Fruit fly (Drosophila melanogaster) whole organism, embryonic: ENCODE data around the gene CG6726.

ENCODE experiments used
- C15 ChIP-seq: fragments of 200-800 bp; sonication (Bioruptor generic); IDR thresholded peaks from 3 replicates; pipeline ENCODE4 v1.3.6; 2022; ENCODE audit warnings: missing biosample characterization, missing genetic modification characterization
- CG12769 ChIP-seq: fragments of 200-800 bp; sonication (Bioruptor generic); optimal IDR thresholded peaks from 2 replicates; lab custom pipeline; 2019; ENCODE audit warnings: missing biosample characterization, mild to moderate bottlenecking, missing genetic modification characterization, moderate library complexity
- CG13287 ChIP-seq: fragments of 200-800 bp; sonication (Bioruptor generic); IDR thresholded peaks from 2 replicates; pipeline ENCODE4 v1.3.6; 2022; ENCODE audit warnings: missing biosample characterization, missing genetic modification characterization; ENCODE audit not compliant: partially characterized antibody
- CG14014 ChIP-seq: fragments of 200-800 bp; sonication (Bioruptor generic); IDR thresholded peaks from 2 replicates; pipeline ENCODE4 v1.3.6; 2022; ENCODE audit warnings: missing biosample characterization, missing genetic modification characterization
- CG1647 ChIP-seq: fragments of 200-800 bp; sonication (Bioruptor generic); optimal IDR thresholded peaks from 3 replicates; lab custom pipeline; 2016; ENCODE audit warnings: missing biosample characterization, missing genetic modification characterization
- CG16779 ChIP-seq: fragments of 200-800 bp; sonication (Bioruptor generic); IDR thresholded peaks from 2 replicates; pipeline ENCODE4 v1.3.6; 2022; ENCODE audit warnings: missing biosample characterization, missing genetic modification characterization
- CG2199 ChIP-seq: fragments of 200-800 bp; sonication (Bioruptor generic); IDR thresholded peaks from 3 replicates; pipeline ENCODE4 v1.3.6; 2022; ENCODE audit warnings: missing biosample characterization, missing genetic modification characterization
- CG4404 ChIP-seq: fragments of 200-800 bp; sonication (Bioruptor generic); IDR thresholded peaks from 2 replicates; pipeline ENCODE4 v1.3.6; 2022; ENCODE audit warnings: missing biosample characterization, missing genetic modification characterization
- CG4707 ChIP-seq: fragments of 200-800 bp; sonication (Bioruptor generic); optimal IDR thresholded peaks from 2 replicates; lab custom pipeline; 2018; ENCODE audit warnings: missing biosample characterization, mild to moderate bottlenecking, missing genetic modification characterization, moderate library complexity
- CG5953 ChIP-seq: fragments of 200-800 bp; sonication (Bioruptor generic); IDR thresholded peaks from 2 replicates; pipeline ENCODE4 v1.3.6; 2022; ENCODE audit warnings: missing biosample characterization, missing genetic modification characterization
- CG6791 ChIP-seq: fragments of 200-800 bp; sonication (Bioruptor generic); IDR thresholded peaks from 3 replicates; pipeline ENCODE4 v1.3.6; 2022; ENCODE audit warnings: missing biosample characterization, missing genetic modification characterization; ENCODE audit not compliant: partially characterized antibody
- Camta ChIP-seq: fragments of 200-800 bp; sonication (Bioruptor generic); optimal IDR thresholded peaks from 2 replicates; lab custom pipeline; 2016; ENCODE audit warnings: missing biosample characterization, missing genetic modification characterization
- CrebB ChIP-seq: fragments of 200-800 bp; sonication (Bioruptor generic); optimal IDR thresholded peaks from 3 replicates; lab custom pipeline; 2018; ENCODE audit warnings: missing biosample characterization, mild to moderate bottlenecking, missing genetic modification characterization
- Dek ChIP-seq: fragments of 200-800 bp; sonication (Bioruptor generic); optimal IDR thresholded peaks from 3 replicates; lab custom pipeline; 2019; ENCODE audit warnings: missing biosample characterization, mild to moderate bottlenecking, missing genetic modification characterization, moderate library complexity
- Dfd ChIP-seq, 2 experiments: fragments of >200 bp; optimal IDR thresholded peaks; 2 replicates each; lab custom pipeline; 2017; ENCODE audit warnings: missing biosample characterization in 2 of 2, missing genetic modification characterization in 2 of 2
- Doc3 ChIP-seq: fragments of 200-800 bp; sonication (Bioruptor generic); IDR thresholded peaks from 3 replicates; pipeline ENCODE4 v1.3.6; 2022; ENCODE audit warnings: missing biosample characterization, missing genetic modification characterization; ENCODE audit not compliant: partially characterized antibody
- Dref ChIP-seq: fragments of 200-800 bp; sonication (Bioruptor generic); IDR thresholded peaks from 2 replicates; pipeline ENCODE4 v1.3.6; 2022; ENCODE audit warnings: missing biosample characterization, missing genetic modification characterization
- HHEX ChIP-seq: fragments of 200-800 bp; sonication (Bioruptor generic); optimal IDR thresholded peaks from 3 replicates; lab custom pipeline; 2017; ENCODE audit warnings: missing biosample characterization, mild to moderate bottlenecking, missing genetic modification characterization, missing genetic modification reagents
- Jarid2 ChIP-seq: fragments of 200-800 bp; sonication (Bioruptor generic); optimal IDR thresholded peaks from 3 replicates; lab custom pipeline; 2017; ENCODE audit warnings: mild to moderate bottlenecking, missing biosample characterization, missing genetic modification reagents, missing genetic modification characterization
- MBD-R2 ChIP-seq: fragments of 200-800 bp; sonication (Bioruptor generic); IDR thresholded peaks from 2 replicates; pipeline ENCODE4 v1.3.6; 2022; ENCODE audit warnings: missing biosample characterization, missing genetic modification characterization
- Oaz ChIP-seq: fragments of 200-800 bp; sonication (Bioruptor generic); IDR thresholded peaks from 2 replicates; pipeline ENCODE4 v1.3.6; 2022; ENCODE audit warnings: missing biosample characterization, missing genetic modification characterization
- Trl ChIP-seq, 3 experiments: fragments of >200 bp in 2 of 3; fragments of 200-800 bp in 1 of 3; sonication (Bioruptor generic) in 1 of 3; optimal IDR thresholded peaks; 2 replicates in 1 of 3; 3 replicates in 2 of 3; lab custom pipeline; 2016 to 2017; ENCODE audit warnings: missing biosample characterization in 1 of 3, missing genetic modification characterization in 1 of 3
- Xbp1 ChIP-seq: fragments of 200-800 bp; sonication (Bioruptor generic); optimal IDR thresholded peaks from 3 replicates; lab custom pipeline; 2016; ENCODE audit warnings: missing biosample characterization, mild to moderate bottlenecking, missing genetic modification characterization
- abd-A ChIP-seq: fragments of 200-800 bp; sonication (Bioruptor generic); optimal IDR thresholded peaks from 3 replicates; lab custom pipeline; 2019; ENCODE audit warnings: missing biosample characterization, mild to moderate bottlenecking, missing genetic modification characterization, moderate library complexity
- bab2 ChIP-seq: fragments of 200-800 bp; sonication (Bioruptor generic); optimal IDR thresholded peaks from 2 replicates; lab custom pipeline; 2016; ENCODE audit warnings: missing biosample characterization, missing genetic modification characterization
- bbx ChIP-seq: fragments of 200-800 bp; sonication (Bioruptor generic); IDR thresholded peaks from 2 replicates; pipeline ENCODE4 v1.3.6; 2022; ENCODE audit warnings: missing biosample characterization, missing genetic modification characterization; ENCODE audit not compliant: partially characterized antibody
- bowl ChIP-seq: fragments of 200-800 bp; sonication (Bioruptor generic); IDR thresholded peaks from 2 replicates; pipeline ENCODE4 v1.3.6; 2022; ENCODE audit warnings: missing biosample characterization, missing genetic modification characterization
- chinmo ChIP-seq: fragments of 200-800 bp; sonication (Bioruptor generic); IDR thresholded peaks from 4 replicates; pipeline ENCODE4 v1.3.6; 2022; ENCODE audit warnings: missing biosample characterization, missing genetic modification characterization; ENCODE audit not compliant: partially characterized antibody
- dpn ChIP-seq, 2 experiments: fragments of 200-800 bp; sonication (Bioruptor generic); optimal IDR thresholded peaks; 3 replicates each; lab custom pipeline; 2016; ENCODE audit warnings: missing biosample characterization in 2 of 2, missing genetic modification characterization in 2 of 2
- fd64A ChIP-seq: fragments of 200-800 bp; sonication (Bioruptor generic); optimal IDR thresholded peaks from 3 replicates; lab custom pipeline; 2018; ENCODE audit warnings: missing biosample characterization, mild to moderate bottlenecking, missing genetic modification characterization
- grn ChIP-seq: fragments of 200-800 bp; sonication (Bioruptor generic); optimal IDR thresholded peaks from 3 replicates; lab custom pipeline; 2017; ENCODE audit warnings: missing biosample characterization, missing genetic modification characterization
- h ChIP-seq: fragments of >200 bp; optimal IDR thresholded peaks from 2 replicates; lab custom pipeline; 2017
- kni ChIP-seq: fragments of 200-800 bp; sonication (Bioruptor generic); optimal IDR thresholded peaks from 3 replicates; lab custom pipeline; 2017; ENCODE audit warnings: mild to moderate bottlenecking, missing biosample characterization, missing genetic modification reagents, missing genetic modification characterization
- lilli ChIP-seq: fragments of 200-800 bp; sonication (Bioruptor generic); optimal IDR thresholded peaks from 3 replicates; lab custom pipeline; 2016; ENCODE audit warnings: missing biosample characterization, missing genetic modification characterization
- maf-S ChIP-seq: fragments of 200-800 bp; sonication (Bioruptor generic); optimal IDR thresholded peaks from 2 replicates; lab custom pipeline; 2016; ENCODE audit warnings: missing biosample characterization, missing genetic modification characterization
- peb ChIP-seq: fragments of 200-800 bp; sonication (Bioruptor generic); IDR thresholded peaks from 2 replicates; pipeline ENCODE4 v1.3.6; 2022; ENCODE audit warnings: missing biosample characterization, missing genetic modification characterization
- pum ChIP-seq: fragments of 200-800 bp; sonication (Bioruptor generic); optimal IDR thresholded peaks from 2 replicates; lab custom pipeline; 2016; ENCODE audit warnings: missing biosample characterization, missing genetic modification characterization
- repo ChIP-seq: fragments of 200-800 bp; sonication (Bioruptor generic); optimal IDR thresholded peaks from 2 replicates; lab custom pipeline; 2016; ENCODE audit warnings: missing biosample characterization, missing genetic modification characterization
- rib ChIP-seq: fragments of 200-800 bp; sonication (Bioruptor generic); IDR thresholded peaks from 2 replicates; pipeline ENCODE4 v1.3.6; 2022; ENCODE audit warnings: missing biosample characterization, missing genetic modification characterization
- sisA ChIP-seq: fragments of 200-800 bp; sonication (Bioruptor generic); IDR thresholded peaks from 2 replicates; pipeline ENCODE4 v1.3.6; 2022; ENCODE audit warnings: missing biosample characterization, missing genetic modification characterization
- sna ChIP-seq: fragments of 200-800 bp; sonication (Bioruptor generic); IDR thresholded peaks from 2 replicates; pipeline ENCODE4 v1.3.6; 2022; ENCODE audit warnings: missing biosample characterization, missing genetic modification characterization; ENCODE audit not compliant: partially characterized antibody
- sqz ChIP-seq: fragments of 200-800 bp; sonication (Bioruptor generic); optimal IDR thresholded peaks from 3 replicates; lab custom pipeline; 2018; ENCODE audit warnings: missing biosample characterization, mild to moderate bottlenecking, missing genetic modification characterization
- tap ChIP-seq: fragments of 200-800 bp; optimal IDR thresholded peaks from 3 replicates; lab custom pipeline; 2019; ENCODE audit warnings: missing biosample characterization, mild to moderate bottlenecking, missing genetic modification characterization, moderate library complexity
- tup ChIP-seq: fragments of 200-800 bp; sonication (Bioruptor generic); optimal IDR thresholded peaks from 2 replicates; lab custom pipeline; 2016; ENCODE audit warnings: missing biosample characterization, mild to moderate bottlenecking, missing genetic modification characterization, moderate library complexity
- unc-4 ChIP-seq: fragments of 200-800 bp; sonication (Bioruptor generic); IDR thresholded peaks from 2 replicates; pipeline ENCODE4 v1.3.6; 2022; ENCODE audit warnings: missing biosample characterization, missing genetic modification characterization; ENCODE audit not compliant: partially characterized antibody
- vfl ChIP-seq: fragments of 200-800 bp; sonication (Bioruptor generic); optimal IDR thresholded peaks from 2 replicates; lab custom pipeline; 2016; ENCODE audit warnings: missing biosample characterization, missing genetic modification characterization
- vvl ChIP-seq: fragments of 200-800 bp; sonication (Bioruptor generic); IDR thresholded peaks from 2 replicates; pipeline ENCODE4 v1.3.6; 2022; ENCODE audit warnings: missing biosample characterization, missing genetic modification characterization
- wdn ChIP-seq: fragments of 200-800 bp; sonication (Bioruptor generic); IDR thresholded peaks from 2 replicates; pipeline ENCODE4 v1.3.6; 2022; ENCODE audit warnings: missing biosample characterization, missing genetic modification characterization
- wor ChIP-seq: fragments of 200-800 bp; sonication (Bioruptor generic); IDR thresholded peaks from 2 replicates; pipeline ENCODE4 v1.3.6; 2022; ENCODE audit warnings: missing biosample characterization, missing genetic modification characterization
- z ChIP-seq: fragments of 200-800 bp; sonication (Bioruptor generic); IDR thresholded peaks from 3 replicates; pipeline ENCODE4 v1.3.6; 2022; ENCODE audit warnings: missing biosample characterization, missing genetic modification characterization

Gene CG6726

DNA sequence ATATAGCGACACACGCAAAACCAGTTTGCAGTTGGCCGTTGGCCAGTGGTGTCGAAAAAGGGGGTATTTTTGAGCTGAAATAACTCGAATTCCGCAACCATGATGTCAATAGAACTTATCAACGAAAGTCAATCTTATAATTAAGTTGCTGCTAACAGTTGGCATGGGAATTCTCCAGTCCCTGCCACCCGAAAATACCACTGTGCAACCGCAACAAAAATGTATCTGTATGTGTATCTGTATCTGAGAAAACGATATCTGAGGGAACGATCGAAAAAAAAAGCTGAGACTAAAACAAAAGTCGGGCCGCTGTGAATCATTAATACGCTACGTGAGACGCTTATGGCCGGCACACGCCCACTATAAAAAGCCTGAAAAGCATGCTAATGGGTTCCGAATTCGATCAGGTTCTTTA, 45.0 kb upstream of the CG6726 start (continued):
- TF ChIP-seq Dref (no peak), Trl (optimal IDR thresholded peaks at IDR 0.05; lab: Kevin White, UChicago) (no peak), Trl (GFP tag; optimal IDR thresholded peaks at IDR 0.05; lab: Kevin White, UChicago) (no peak), tup (GFP tag; lab: Kevin White, UChicago) (no peak), CG4404 (GFP tag; lab: Robert Waterston, UW) (peak; percentile 33; the same call in 1 of the 2 replicates), vfl (GFP tag; lab: Kevin White, UChicago) (peak; percentile 26), unc-4 (GFP tag; lab: Robert Waterston, UW) (no peak), peb (GFP tag; lab: Robert Waterston, UW) (no peak), Doc3 (GFP tag; lab: Robert Waterston, UW) (no peak), Xbp1 (GFP tag; lab: Kevin White, UChicago) (peak; percentile 38), Dfd (GFP tag; optimal IDR thresholded peaks at IDR 0.05; lab: Kevin White, UChicago) (no peak), wor (GFP tag; lab: Robert Waterston, UW) (no peak), dpn (GFP tag; optimal IDR thresholded peaks at IDR 0.05; lab: Kevin White, UChicago) (peak; percentile 7 to 57), sna (no peak), CrebB (no peak), Oaz (GFP tag; lab: Robert Waterston, UW) (no peak), lilli (GFP tag; lab: Kevin White, UChicago) (peak; percentile 68), wdn (GFP tag; lab: Robert Waterston, UW) (peak; percentile 44; the same call in 1 of the 2 replicates), Camta (GFP tag; lab: Kevin White, UChicago) (no peak), C15 (GFP tag; lab: Robert Waterston, UW) (0 out of 3 replicates have a peak, but pooled peaks have one; percentile 23), vvl (GFP tag; lab: Robert Waterston, UW) (peak; percentile 51; the same call in 1 of the 2 replicates), CG16779 (GFP tag; lab: Robert Waterston, UW) (0 out of 2 replicates have a peak, but pooled peaks have one; percentile 20), repo (GFP tag; lab: Kevin White, UChicago) (peak; percentile 17), fd64A (GFP tag; lab: Kevin White, UChicago) (no peak), CG5953 (0 out of 2 replicates have a peak, but pooled peaks have one; percentile 24), bab2 (peak; percentile 23), CG14014 (GFP tag; lab: Robert Waterston, UW) (peak; percentile 65), HHEX (GFP tag; lab: Kevin White, UChicago) (peak; percentile 11), MBD-R2 (GFP tag; lab: Robert Waterston, UW) (no peak), Dek (tag; lab: Kevin White, UChicago) (peak; percentile 20), bowl (GFP tag; lab: Robert Waterston, UW) (no peak; the same call in 1 of the 2 replicates), h (no peak), maf-S (GFP tag; lab: Kevin White, UChicago) (no peak), sisA (GFP tag; lab: Robert Waterston, UW) (peak; percentile 49; the same call in 1 of the 2 replicates), tap (tag; lab: Kevin White, UChicago) (no peak)
- TF ChIP-seq, all 482 proteins: peak for 178

DNA sequence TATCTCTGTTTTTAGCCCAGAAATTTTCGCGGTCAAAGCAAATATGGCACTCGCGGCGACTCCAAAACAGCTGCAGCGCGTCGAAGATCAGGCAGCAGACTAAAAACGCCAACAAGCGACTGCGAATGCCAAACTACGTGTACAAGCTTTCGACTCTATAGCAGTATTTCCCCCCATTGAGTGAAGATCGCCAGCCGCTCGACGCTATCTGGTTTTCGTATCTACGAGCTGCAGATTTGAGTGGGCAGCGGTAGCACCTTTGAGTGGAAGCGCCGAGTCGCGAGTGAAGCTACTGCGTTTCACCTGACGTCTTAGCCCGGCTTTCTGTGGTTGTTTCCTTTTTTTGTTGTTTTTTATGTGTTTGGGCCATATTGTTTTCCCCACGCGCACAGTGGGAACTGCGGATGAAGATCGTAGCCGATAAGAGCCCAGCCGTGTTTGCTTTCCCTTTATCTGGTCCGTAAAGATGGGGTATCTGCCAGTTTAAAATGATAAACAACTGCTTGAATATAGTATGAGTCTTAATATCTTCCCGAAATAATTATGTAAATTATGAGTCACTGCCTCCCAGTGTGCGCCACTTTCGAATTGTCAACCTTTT, 43.3 kb upstream of the CG6726 start, which contains the start of gene CG17121:
Gene CG17121, minus strand, starts transcription at position 126 of the 601 bp plus-strand sequence.
- 0 out of 3 replicates have a peak, but pooled peaks have one; percentile 9 for TF ChIP-seq CG2199
- TF ChIP-seq sqz (GFP tag; lab: Kevin White, UChicago) = peak; percentile 49
- TF ChIP-seq CG13287 (GFP tag; lab: Robert Waterston, UW) = peak; percentile 24; the same call in 1 of the 2 replicates
- 0 out of 3 replicates have a peak, but pooled peaks have one; percentile 38 for TF ChIP-seq CG6791 (GFP tag; lab: Robert Waterston, UW)
- no peak for TF ChIP-seq rib
- no peak for TF ChIP-seq pum
- TF ChIP-seq grn (GFP tag; lab: Kevin White, UChicago) = peak; percentile 94
- TF ChIP-seq abd-A = peak; percentile 80
- peak; percentile 97 for TF ChIP-seq z (GFP tag; lab: Robert Waterston, UW)
- peak; percentile 77; the same call in 1 of the 4 replicates for TF ChIP-seq chinmo (GFP tag; lab: Robert Waterston, UW)
- TF ChIP-seq bbx = 0 out of 2 replicates have a peak, but pooled peaks have one; percentile 30
- peak; percentile 66 for TF ChIP-seq kni
- TF ChIP-seq CG4707 = peak; percentile 64
- peak; percentile 63 for TF ChIP-seq CG12769
- peak; percentile 20 for TF ChIP-seq Jarid2 (GFP tag; lab: Kevin White, UChicago)
- no peak for TF ChIP-seq CG1647 (GFP tag; lab: Kevin White, UChicago)
